Fruit fly (Drosophila melanogaster) whole organism, embryonic: Measurements from ENCODE around the gene hob.
A peak's percentile ranks its signal among the peaks of the same experiment; 100 is the strongest.

Experiments used
- CG11093 ChIP-seq: fragments of 200-800 bp; sonication (Bioruptor generic); IDR thresholded peaks from 3 replicates; pipeline ENCODE4 v1.3.6; 2022; ENCODE audit warnings: missing biosample characterization, missing genetic modification characterization
- CG11723 ChIP-seq: fragments of 200-800 bp; sonication (Bioruptor generic); optimal IDR thresholded peaks from 2 replicates; lab custom pipeline; 2017; ENCODE audit warnings: missing biosample characterization, mild to moderate bottlenecking, missing genetic modification characterization
- CG12391 ChIP-seq: fragments of 200-800 bp; sonication (Bioruptor generic); optimal IDR thresholded peaks from 3 replicates; lab custom pipeline; 2018; ENCODE audit warnings: missing biosample characterization, mild to moderate bottlenecking, missing genetic modification characterization, moderate library complexity
- CG1529 ChIP-seq: fragments of 200-800 bp; sonication (Bioruptor generic); optimal IDR thresholded peaks from 3 replicates; lab custom pipeline; 2018; ENCODE audit warnings: missing biosample characterization, missing genetic modification characterization
- CG1647 ChIP-seq: fragments of 200-800 bp; sonication (Bioruptor generic); optimal IDR thresholded peaks from 3 replicates; lab custom pipeline; 2016; ENCODE audit warnings: missing biosample characterization, missing genetic modification characterization
- CG2129 ChIP-seq: fragments of 200-800 bp; sonication (Bioruptor generic); IDR thresholded peaks from 2 replicates; pipeline ENCODE4 v1.3.6; 2022; ENCODE audit warnings: missing biosample characterization, missing genetic modification characterization; ENCODE audit not compliant: partially characterized antibody
- CG2199 ChIP-seq: fragments of 200-800 bp; sonication (Bioruptor generic); IDR thresholded peaks from 3 replicates; pipeline ENCODE4 v1.3.6; 2022; ENCODE audit warnings: missing biosample characterization, missing genetic modification characterization
- CG30403 ChIP-seq: fragments of 200-800 bp; sonication (Bioruptor generic); optimal IDR thresholded peaks from 3 replicates; lab custom pipeline; 2016; ENCODE audit warnings: missing biosample characterization, missing genetic modification characterization
- CG4707 ChIP-seq: fragments of 200-800 bp; sonication (Bioruptor generic); optimal IDR thresholded peaks from 2 replicates; lab custom pipeline; 2018; ENCODE audit warnings: missing biosample characterization, mild to moderate bottlenecking, missing genetic modification characterization, moderate library complexity
- CG6683 ChIP-seq: fragments of 200-800 bp; sonication (Bioruptor generic); optimal IDR thresholded peaks from 2 replicates; lab custom pipeline; 2017; ENCODE audit warnings: missing biosample characterization, mild to moderate bottlenecking, missing genetic modification characterization, missing genetic modification reagents
- CG7987 ChIP-seq: fragments of 200-800 bp; sonication (Bioruptor generic); optimal IDR thresholded peaks from 2 replicates; lab custom pipeline; 2018; ENCODE audit warnings: missing biosample characterization, mild to moderate bottlenecking, missing genetic modification characterization, moderate library complexity
- CG8478 ChIP-seq: fragments of >200 bp; optimal IDR thresholded peaks from 2 replicates; lab custom pipeline; 2018
- CG9817 ChIP-seq: fragments of 200-800 bp; sonication (Bioruptor generic); optimal IDR thresholded peaks from 2 replicates; lab custom pipeline; 2018; ENCODE audit warnings: missing biosample characterization, mild to moderate bottlenecking, missing genetic modification characterization, moderate library complexity
- CkIIα-i1 ChIP-seq: fragments of 200-800 bp; sonication (Bioruptor generic); IDR thresholded peaks from 2 replicates; pipeline ENCODE4 v1.3.6; 2022; ENCODE audit warnings: missing biosample characterization, missing genetic modification characterization
- Dbx ChIP-seq: fragments of 200-800 bp; sonication (Bioruptor generic); IDR thresholded peaks from 3 replicates; pipeline ENCODE4 v1.3.6; 2022; ENCODE audit warnings: missing biosample characterization, missing genetic modification characterization
- Dp ChIP-seq: fragments of 200-800 bp; sonication (Bioruptor generic); optimal IDR thresholded peaks from 2 replicates; lab custom pipeline; 2018; ENCODE audit warnings: missing biosample characterization, mild to moderate bottlenecking, missing genetic modification characterization, moderate library complexity
- Eip74EF ChIP-seq, 2 experiments: fragments of 200-800 bp in 1 of 2; fragments of >200 bp in 1 of 2; sonication (Bioruptor generic) in 1 of 2; optimal IDR thresholded peaks; 2 replicates each; lab custom pipeline; 2017 to 2019; ENCODE audit warnings: missing biosample characterization in 2 of 2, missing genetic modification characterization in 2 of 2, mild to moderate bottlenecking in 1 of 2, moderate library complexity in 1 of 2
- Fer1 ChIP-seq: fragments of 200-800 bp; sonication (Bioruptor generic); optimal IDR thresholded peaks from 2 replicates; lab custom pipeline; 2017; ENCODE audit warnings: missing biosample characterization, mild to moderate bottlenecking, missing genetic modification characterization
- H15 ChIP-seq: fragments of 200-800 bp; sonication (Bioruptor generic); IDR thresholded peaks from 3 replicates; pipeline ENCODE4 v1.3.6; 2022; ENCODE audit warnings: missing biosample characterization, missing genetic modification characterization
- HmgD ChIP-seq: fragments of 200-800 bp; sonication (Bioruptor generic); optimal IDR thresholded peaks from 3 replicates; lab custom pipeline; 2016; ENCODE audit warnings: missing biosample characterization, missing genetic modification characterization
- Hmx ChIP-seq: fragments of 200-800 bp; sonication (Bioruptor generic); optimal IDR thresholded peaks from 2 replicates; lab custom pipeline; 2016; ENCODE audit warnings: missing biosample characterization, missing genetic modification characterization
- MTF-1 ChIP-seq: fragments of 200-800 bp; sonication (Bioruptor generic); optimal IDR thresholded peaks from 2 replicates; lab custom pipeline; 2018; ENCODE audit warnings: missing biosample characterization, mild to moderate bottlenecking, missing genetic modification characterization, borderline replicate concordance
- Mes4 ChIP-seq: fragments of 200-800 bp; sonication (Bioruptor generic); optimal IDR thresholded peaks from 2 replicates; lab custom pipeline; 2016; ENCODE audit warnings: missing biosample characterization, missing genetic modification characterization
- NC2β ChIP-seq: fragments of 200-800 bp; sonication (Bioruptor generic); optimal IDR thresholded peaks from 2 replicates; lab custom pipeline; 2016; ENCODE audit warnings: missing biosample characterization, missing genetic modification characterization
- NK7.1 ChIP-seq: fragments of 200-800 bp; sonication (Bioruptor generic); optimal IDR thresholded peaks from 3 replicates; lab custom pipeline; 2016; ENCODE audit warnings: missing biosample characterization, missing genetic modification characterization
- NfI ChIP-seq: fragments of 200-800 bp; sonication (Bioruptor generic); optimal IDR thresholded peaks from 3 replicates; lab custom pipeline; 2018; ENCODE audit warnings: missing biosample characterization, mild to moderate bottlenecking, missing genetic modification characterization, moderate library complexity
- Optix ChIP-seq: fragments of 200-800 bp; sonication (Bioruptor generic); IDR thresholded peaks from 3 replicates; pipeline ENCODE4 v1.3.6; 2022; ENCODE audit warnings: missing biosample characterization, missing genetic modification characterization
- Six4 ChIP-seq: fragments of 200-800 bp; sonication (Bioruptor generic); optimal IDR thresholded peaks from 2 replicates; lab custom pipeline; 2016; ENCODE audit warnings: missing biosample characterization, missing genetic modification characterization
- Sox102F ChIP-seq: fragments of 200-800 bp; sonication (Bioruptor generic); optimal IDR thresholded peaks from 2 replicates; lab custom pipeline; 2018; ENCODE audit warnings: missing biosample characterization, mild to moderate bottlenecking, missing genetic modification characterization, moderate library complexity
- Taf1 ChIP-seq: fragments of 200-800 bp; sonication (Bioruptor generic); IDR thresholded peaks from 2 replicates; pipeline ENCODE4 v1.3.6; 2022; ENCODE audit warnings: missing biosample characterization, missing genetic modification characterization
- Trl ChIP-seq, 3 experiments: fragments of >200 bp in 2 of 3; fragments of 200-800 bp in 1 of 3; sonication (Bioruptor generic) in 1 of 3; optimal IDR thresholded peaks; 2 replicates in 1 of 3; 3 replicates in 2 of 3; lab custom pipeline; 2016 to 2017; ENCODE audit warnings: missing biosample characterization in 1 of 3, missing genetic modification characterization in 1 of 3
- aop ChIP-seq: fragments of 200-800 bp; sonication (Bioruptor generic); IDR thresholded peaks from 2 replicates; pipeline ENCODE4 v1.3.6; 2022; ENCODE audit warnings: missing biosample characterization, missing genetic modification characterization
- ato ChIP-seq: fragments of 200-800 bp; sonication (Bioruptor generic); IDR thresholded peaks from 2 replicates; pipeline ENCODE4 v1.3.6; 2022; ENCODE audit warnings: missing biosample characterization, missing genetic modification characterization; ENCODE audit not compliant: partially characterized antibody
- croc ChIP-seq: fragments of 200-800 bp; sonication (Bioruptor generic); conservative IDR thresholded peaks from 3 replicates; pipeline ENCODE4 v1.3.6; 2022; ENCODE audit warnings: missing biosample characterization, missing genetic modification characterization
- crol ChIP-seq: fragments of 200-800 bp; sonication (Bioruptor generic); IDR thresholded peaks from 2 replicates; pipeline ENCODE4 v1.3.6; 2022; ENCODE audit warnings: missing biosample characterization, missing genetic modification characterization
- crp ChIP-seq, 2 experiments: fragments of 200-800 bp; sonication (Bioruptor generic); optimal IDR thresholded peaks; 2 replicates in 1 of 2; 3 replicates in 1 of 2; lab custom pipeline; 2017; ENCODE audit warnings: missing biosample characterization in 2 of 2, missing genetic modification characterization in 2 of 2, mild to moderate bottlenecking in 1 of 2, moderate library complexity in 1 of 2
- dati ChIP-seq: fragments of 200-800 bp; sonication (Bioruptor generic); IDR thresholded peaks from 2 replicates; pipeline ENCODE4 v1.3.6; 2022; ENCODE audit warnings: missing biosample characterization, missing genetic modification characterization
- dmrt99B ChIP-seq: fragments of 200-800 bp; sonication (Bioruptor generic); optimal IDR thresholded peaks from 2 replicates; lab custom pipeline; 2018; ENCODE audit warnings: missing biosample characterization, mild to moderate bottlenecking, missing genetic modification characterization, moderate library complexity
- gsb ChIP-seq: fragments of 200-800 bp; sonication (Bioruptor generic); IDR thresholded peaks from 2 replicates; pipeline ENCODE4 v1.3.6; 2022; ENCODE audit warnings: missing biosample characterization, missing genetic modification characterization
- h ChIP-seq: fragments of >200 bp; optimal IDR thresholded peaks from 2 replicates; lab custom pipeline; 2017
- hkb ChIP-seq, 2 experiments: fragments of 200-800 bp in 1 of 2; fragments of >200 bp in 1 of 2; sonication (Bioruptor generic) in 1 of 2; IDR thresholded peaks in 1 of 2; optimal IDR thresholded peaks in 1 of 2; 2 replicates each; pipeline versions ENCODE4 v1.3.6 to Lab custom; 2017 to 2022; ENCODE audit warnings: missing biosample characterization in 1 of 2, missing genetic modification characterization in 1 of 2
- jigr1 ChIP-seq: fragments of 200-800 bp; sonication (Bioruptor generic); IDR thresholded peaks from 3 replicates; pipeline ENCODE4 v1.3.6; 2022; ENCODE audit warnings: missing biosample characterization, missing genetic modification characterization
- kah ChIP-seq: fragments of 200-800 bp; sonication (Bioruptor generic); optimal IDR thresholded peaks from 2 replicates; lab custom pipeline; 2018; ENCODE audit warnings: missing biosample characterization, mild to moderate bottlenecking, missing genetic modification characterization
- mam ChIP-seq: fragments of 200-800 bp; sonication (Bioruptor generic); optimal IDR thresholded peaks from 3 replicates; lab custom pipeline; 2016; ENCODE audit warnings: missing biosample characterization, missing genetic modification characterization
- sens ChIP-seq: fragments of 200-800 bp; sonication (Bioruptor generic); peaks from one replicate; lab custom pipeline; 2016; ENCODE audit warnings: missing biosample characterization, missing genetic modification characterization
- shn ChIP-seq: fragments of 200-800 bp; sonication (Bioruptor generic); optimal IDR thresholded peaks from 3 replicates; lab custom pipeline; 2016; ENCODE audit warnings: missing biosample characterization, missing genetic modification characterization
- slou ChIP-seq: fragments of 200-800 bp; sonication (Bioruptor generic); optimal IDR thresholded peaks from 3 replicates; lab custom pipeline; 2016; ENCODE audit warnings: missing biosample characterization, missing genetic modification characterization
- tap ChIP-seq: fragments of 200-800 bp; optimal IDR thresholded peaks from 3 replicates; lab custom pipeline; 2019; ENCODE audit warnings: missing biosample characterization, mild to moderate bottlenecking, missing genetic modification characterization, moderate library complexity
- wdn ChIP-seq: fragments of 200-800 bp; sonication (Bioruptor generic); IDR thresholded peaks from 2 replicates; pipeline ENCODE4 v1.3.6; 2022; ENCODE audit warnings: missing biosample characterization, missing genetic modification characterization
- wor ChIP-seq: fragments of 200-800 bp; sonication (Bioruptor generic); IDR thresholded peaks from 2 replicates; pipeline ENCODE4 v1.3.6; 2022; ENCODE audit warnings: missing biosample characterization, missing genetic modification characterization
- zen2 ChIP-seq: fragments of 200-800 bp; sonication (Bioruptor generic); IDR thresholded peaks from 3 replicates; pipeline ENCODE4 v1.3.6; 2022; ENCODE audit warnings: missing biosample characterization, missing genetic modification characterization; ENCODE audit not compliant: partially characterized antibody

hob gene

dm6 chr3L:3164951-3165350 lies 53.8 kb downstream of the hob start, which contains the start of gene CG32280 (continued):
- TF ChIP-seq crp (GFP tag; optimal IDR thresholded peaks at IDR 0.05; lab: Kevin White, UChicago), result no peak
- no peak for TF ChIP-seq croc
- TF ChIP-seq CG4707, result no peak
- no peak for TF ChIP-seq gsb (GFP tag; lab: Robert Waterston, UW)
- peak; percentile 56 for TF ChIP-seq shn
- no peak for TF ChIP-seq Mes4 (GFP tag; lab: Kevin White, UChicago)
- no peak for TF ChIP-seq wdn (GFP tag; lab: Robert Waterston, UW)
- peak; percentile 6 for TF ChIP-seq CG30403 (GFP tag; lab: Kevin White, UChicago)
- peak; percentile 85 for TF ChIP-seq ato (GFP tag; lab: Robert Waterston, UW)
- TF ChIP-seq CG9817 (tag; lab: Kevin White, UChicago), result no peak
- no peak for TF ChIP-seq wor (GFP tag; lab: Robert Waterston, UW)
- no peak for TF ChIP-seq slou (GFP tag; lab: Kevin White, UChicago)
- no peak for TF ChIP-seq hkb (optimal IDR thresholded peaks at IDR 0.05; lab: Kevin White, UChicago)
- TF ChIP-seq hkb (GFP tag; IDR thresholded peaks at IDR 0.05; lab: Robert Waterston, UW), result no peak
- TF ChIP-seq jigr1 (GFP tag; lab: Robert Waterston, UW), result no peak
- TF ChIP-seq kah (GFP tag; lab: Kevin White, UChicago), result no peak
- peak; percentile 28 for TF ChIP-seq Dp
- TF ChIP-seq Fer1 (GFP tag; lab: Kevin White, UChicago), result peak; percentile 40
- no peak for TF ChIP-seq Six4 (GFP tag; lab: Kevin White, UChicago)
- no peak for TF ChIP-seq Sox102F (GFP tag; lab: Kevin White, UChicago)
- TF ChIP-seq Hmx (GFP tag; lab: Kevin White, UChicago), result no peak
- TF ChIP-seq dati, result no peak
- TF ChIP-seq CG11093, result no peak
- no peak for TF ChIP-seq NfI
- TF ChIP-seq zen2 (GFP tag; lab: Robert Waterston, UW), result peak; percentile 92
- TF ChIP-seq sens (GFP tag; lab: Kevin White, UChicago), result peak; percentile 91
- TF ChIP-seq NC2β, result peak; percentile 33
- no peak for TF ChIP-seq Trl (optimal IDR thresholded peaks at IDR 0.05; lab: Kevin White, UChicago)
- peak; percentile 15 for TF ChIP-seq Trl (GFP tag; optimal IDR thresholded peaks at IDR 0.05; lab: Kevin White, UChicago)
- no peak for TF ChIP-seq Taf1 (GFP tag; lab: Robert Waterston, UW)
- no peak for TF ChIP-seq tap (tag; lab: Kevin White, UChicago)
- no peak for TF ChIP-seq Optix (GFP tag; lab: Robert Waterston, UW)
- no peak for TF ChIP-seq CkIIα-i1 (GFP tag; lab: Robert Waterston, UW)
- TF ChIP-seq H15 (GFP tag; lab: Robert Waterston, UW), result no peak
- peak; percentile 10 for TF ChIP-seq CG6683
- no peak for TF ChIP-seq h (lab: Kevin White, UChicago)
- peak; percentile 23 for TF ChIP-seq CG12391
- TF ChIP-seq CG1647 (GFP tag; lab: Kevin White, UChicago), result no peak
- TF ChIP-seq dmrt99B, result no peak
- TF ChIP-seq crol, result no peak
- no peak for TF ChIP-seq CG7987 (GFP tag; lab: Kevin White, UChicago)
- 0 out of 3 replicates have a peak, but pooled peaks have one; percentile 6 for TF ChIP-seq CG2199 (GFP tag; lab: Robert Waterston, UW)
- TF ChIP-seq mam (GFP tag; lab: Kevin White, UChicago), result peak; percentile 48
- peak; percentile 68 for TF ChIP-seq HmgD
- no peak for TF ChIP-seq CG1529
- no peak for TF ChIP-seq MTF-1 (GFP tag; lab: Kevin White, UChicago)
- TF ChIP-seq Dbx (GFP tag; lab: Robert Waterston, UW), result no peak
- TF ChIP-seq CG8478 (lab: Kevin White, UChicago), result no peak
- no peak for TF ChIP-seq Eip74EF (GFP tag; optimal IDR thresholded peaks at IDR 0.05; lab: Kevin White, UChicago)
- no peak for TF ChIP-seq NK7.1 (GFP tag; lab: Kevin White, UChicago)
- no peak for TF ChIP-seq aop
- TF ChIP-seq CG11723 (GFP tag; lab: Kevin White, UChicago), result no peak
- peak; percentile 76 for TF ChIP-seq CG2129
